Fruit fly (Drosophila melanogaster) whole organism, embryonic: ENCODE measurements around the gene CG32845.
A peak's percentile ranks its signal among the peaks of the same experiment; 100 is the strongest.

Source experiments
- CG10274 ChIP-seq: fragments of 200-800 bp; sonication (Bioruptor generic); optimal IDR thresholded peaks from 3 replicates; lab custom pipeline; 2017; ENCODE audit warnings: missing biosample characterization, mild to moderate bottlenecking, missing genetic modification characterization
- CG10543 ChIP-seq: fragments of 200-800 bp; sonication (Bioruptor generic); optimal IDR thresholded peaks from 3 replicates; lab custom pipeline; 2017; ENCODE audit warnings: missing biosample characterization, mild to moderate bottlenecking, missing genetic modification characterization, moderate library complexity
- CG11247 ChIP-seq: fragments of 200-800 bp; sonication (Bioruptor generic); IDR thresholded peaks from 2 replicates; pipeline ENCODE4 v1.3.6; 2022; ENCODE audit warnings: missing biosample characterization, missing genetic modification characterization
- CG11723 ChIP-seq: fragments of 200-800 bp; sonication (Bioruptor generic); optimal IDR thresholded peaks from 2 replicates; lab custom pipeline; 2017; ENCODE audit warnings: missing biosample characterization, mild to moderate bottlenecking, missing genetic modification characterization
- CG12769 ChIP-seq: fragments of 200-800 bp; sonication (Bioruptor generic); optimal IDR thresholded peaks from 2 replicates; lab custom pipeline; 2019; ENCODE audit warnings: missing biosample characterization, mild to moderate bottlenecking, missing genetic modification characterization, moderate library complexity
- CG13624 ChIP-seq: fragments of 200-800 bp; sonication (Bioruptor generic); optimal IDR thresholded peaks from 2 replicates; lab custom pipeline; 2016; ENCODE audit warnings: missing biosample characterization, missing genetic modification characterization
- CG2116 ChIP-seq: fragments of 200-800 bp; sonication (Bioruptor generic); optimal IDR thresholded peaks from 3 replicates; lab custom pipeline; 2018; ENCODE audit warnings: missing biosample characterization, mild to moderate bottlenecking, missing genetic modification characterization
- CG2199 ChIP-seq: fragments of 200-800 bp; sonication (Bioruptor generic); IDR thresholded peaks from 3 replicates; pipeline ENCODE4 v1.3.6; 2022; ENCODE audit warnings: missing biosample characterization, missing genetic modification characterization
- CG30020 ChIP-seq: fragments of 200-800 bp; optimal IDR thresholded peaks from 2 replicates; lab custom pipeline; 2019; ENCODE audit warnings: missing biosample characterization, mild to moderate bottlenecking, missing genetic modification characterization, moderate library complexity
- CG30403 ChIP-seq: fragments of 200-800 bp; sonication (Bioruptor generic); optimal IDR thresholded peaks from 3 replicates; lab custom pipeline; 2016; ENCODE audit warnings: missing biosample characterization, missing genetic modification characterization
- CG3407 ChIP-seq: fragments of 200-800 bp; sonication (Bioruptor generic); optimal IDR thresholded peaks from 2 replicates; lab custom pipeline; 2018; ENCODE audit warnings: missing biosample characterization, mild to moderate bottlenecking, missing genetic modification characterization
- CG34224 ChIP-seq: fragments of 200-800 bp; sonication (Bioruptor generic); IDR thresholded peaks from 3 replicates; pipeline ENCODE4 v1.3.6; 2022; ENCODE audit warnings: missing biosample characterization, missing genetic modification characterization; ENCODE audit not compliant: partially characterized antibody
- CG4404 ChIP-seq: fragments of 200-800 bp; sonication (Bioruptor generic); IDR thresholded peaks from 2 replicates; pipeline ENCODE4 v1.3.6; 2022; ENCODE audit warnings: missing biosample characterization, missing genetic modification characterization
- CG6272 ChIP-seq: fragments of 200-800 bp; sonication (Bioruptor generic); IDR thresholded peaks from 2 replicates; pipeline ENCODE4 v1.3.6; 2022; ENCODE audit warnings: missing biosample characterization, missing genetic modification characterization
- CG6689 ChIP-seq: fragments of 200-800 bp; sonication (Bioruptor generic); IDR thresholded peaks from 2 replicates; pipeline ENCODE4 v1.3.6; 2022; ENCODE audit warnings: missing biosample characterization, missing genetic modification characterization
- CG8089 ChIP-seq: fragments of 200-800 bp; sonication (Bioruptor generic); optimal IDR thresholded peaks from 3 replicates; lab custom pipeline; 2016; ENCODE audit warnings: missing biosample characterization, missing genetic modification characterization
- CG8290 ChIP-seq, 3 experiments: fragments of 200-800 bp; sonication (Bioruptor generic); optimal IDR thresholded peaks; 2 replicates each; lab custom pipeline; 2016 to 2019; ENCODE audit warnings: missing biosample characterization in 3 of 3, missing genetic modification characterization in 3 of 3, mild to moderate bottlenecking in 2 of 3, moderate library complexity in 1 of 3
- Dll ChIP-seq: fragments of 200-800 bp; sonication (Bioruptor generic); IDR thresholded peaks from 4 replicates; pipeline ENCODE4 v1.3.6; 2022; ENCODE audit warnings: missing biosample characterization, missing genetic modification characterization; ENCODE audit not compliant: partially characterized antibody
- E2f2 ChIP-seq: fragments of 200-800 bp; sonication (Bioruptor generic); IDR thresholded peaks from 2 replicates; pipeline ENCODE4 v1.3.6; 2022; ENCODE audit warnings: missing biosample characterization, missing genetic modification characterization
- Hey ChIP-seq: fragments of 200-800 bp; sonication (Bioruptor generic); optimal IDR thresholded peaks from 3 replicates; lab custom pipeline; 2018; ENCODE audit warnings: missing biosample characterization, mild to moderate bottlenecking, missing genetic modification characterization
- Hr3 ChIP-seq: fragments of 200-800 bp; sonication (Bioruptor generic); optimal IDR thresholded peaks from 3 replicates; lab custom pipeline; 2016; ENCODE audit warnings: missing biosample characterization, missing genetic modification characterization
- Lim3 ChIP-seq: fragments of 200-800 bp; sonication (Bioruptor generic); IDR thresholded peaks from 2 replicates; pipeline ENCODE4 v1.3.6; 2022; ENCODE audit warnings: missing biosample characterization, missing genetic modification characterization
- Mad ChIP-seq: fragments of 200-800 bp; sonication (Bioruptor generic); optimal IDR thresholded peaks from 2 replicates; lab custom pipeline; 2016; ENCODE audit warnings: missing biosample characterization, missing genetic modification characterization
- Poxn ChIP-seq: fragments of 200-800 bp; sonication (Bioruptor generic); IDR thresholded peaks from 2 replicates; pipeline ENCODE4 v1.3.6; 2022; ENCODE audit warnings: missing biosample characterization, missing genetic modification characterization
- Stat92E ChIP-seq, 3 experiments: fragments of >200 bp in 2 of 3; fragments of 200-800 bp in 1 of 3; sonication (Bioruptor generic) in 1 of 3; optimal IDR thresholded peaks; 2 replicates each; lab custom pipeline; 2017 to 2019; ENCODE audit warnings: missing biosample characterization in 3 of 3, missing genetic modification characterization in 3 of 3, mild to moderate bottlenecking in 1 of 3, moderate library complexity in 1 of 3
- ato ChIP-seq: fragments of 200-800 bp; sonication (Bioruptor generic); IDR thresholded peaks from 2 replicates; pipeline ENCODE4 v1.3.6; 2022; ENCODE audit warnings: missing biosample characterization, missing genetic modification characterization; ENCODE audit not compliant: partially characterized antibody
- bbx ChIP-seq: fragments of 200-800 bp; sonication (Bioruptor generic); IDR thresholded peaks from 2 replicates; pipeline ENCODE4 v1.3.6; 2022; ENCODE audit warnings: missing biosample characterization, missing genetic modification characterization; ENCODE audit not compliant: partially characterized antibody
- cato ChIP-seq: fragments of 200-800 bp; sonication (Bioruptor generic); optimal IDR thresholded peaks from 2 replicates; lab custom pipeline; 2016; ENCODE audit warnings: missing biosample characterization, missing genetic modification characterization, borderline replicate concordance
- cg ChIP-seq: fragments of 200-800 bp; sonication (Bioruptor generic); optimal IDR thresholded peaks from 3 replicates; lab custom pipeline; 2019; ENCODE audit warnings: missing biosample characterization, mild to moderate bottlenecking, missing genetic modification characterization, moderate library complexity
- dpn ChIP-seq, 2 experiments: fragments of 200-800 bp; sonication (Bioruptor generic); optimal IDR thresholded peaks; 3 replicates each; lab custom pipeline; 2016; ENCODE audit warnings: missing biosample characterization in 2 of 2, missing genetic modification characterization in 2 of 2
- ewg ChIP-seq: fragments of 200-800 bp; sonication (Bioruptor generic); optimal IDR thresholded peaks from 3 replicates; lab custom pipeline; 2017; ENCODE audit warnings: mild to moderate bottlenecking, missing biosample characterization, missing genetic modification reagents, missing genetic modification characterization
- fd3F ChIP-seq: fragments of 200-800 bp; sonication (Bioruptor generic); optimal IDR thresholded peaks from 2 replicates; lab custom pipeline; 2018; ENCODE audit warnings: missing biosample characterization, mild to moderate bottlenecking, missing genetic modification characterization, moderate library complexity
- hth ChIP-seq: fragments of >200 bp; optimal IDR thresholded peaks from 2 replicates; lab custom pipeline; 2017; ENCODE audit warnings: inconsistent platforms
- lab ChIP-seq: fragments of 200-800 bp; sonication (Bioruptor generic); optimal IDR thresholded peaks from 3 replicates; lab custom pipeline; 2017; ENCODE audit warnings: missing biosample characterization, missing genetic modification characterization, mild to moderate bottlenecking, moderate library complexity, missing genetic modification reagents
- nerfin-1 ChIP-seq: fragments of 200-800 bp; sonication (Bioruptor generic); optimal IDR thresholded peaks from 3 replicates; lab custom pipeline; 2019; ENCODE audit warnings: missing biosample characterization, mild to moderate bottlenecking, missing genetic modification characterization, moderate library complexity
- nom ChIP-seq: fragments of 200-800 bp; sonication (Bioruptor generic); optimal IDR thresholded peaks from 2 replicates; lab custom pipeline; 2017; ENCODE audit warnings: missing biosample characterization, missing genetic modification characterization, mild to moderate bottlenecking, moderate library complexity, missing genetic modification reagents
- onecut ChIP-seq: fragments of 200-800 bp; sonication (Bioruptor generic); IDR thresholded peaks from 2 replicates; pipeline ENCODE4 v1.3.6; 2022; ENCODE audit warnings: missing biosample characterization, missing genetic modification characterization
- org-1 ChIP-seq: fragments of 200-800 bp; sonication (Bioruptor generic); optimal IDR thresholded peaks from 2 replicates; lab custom pipeline; 2017; ENCODE audit warnings: missing biosample characterization, missing genetic modification characterization
- otp ChIP-seq: fragments of 200-800 bp; sonication (Bioruptor generic); IDR thresholded peaks from 3 replicates; pipeline ENCODE4, ENCODE4 v1.3.6; 2022; ENCODE audit warnings: missing biosample characterization, missing genetic modification characterization
- sisA ChIP-seq: fragments of 200-800 bp; sonication (Bioruptor generic); IDR thresholded peaks from 2 replicates; pipeline ENCODE4 v1.3.6; 2022; ENCODE audit warnings: missing biosample characterization, missing genetic modification characterization
- sna ChIP-seq: fragments of 200-800 bp; sonication (Bioruptor generic); IDR thresholded peaks from 2 replicates; pipeline ENCODE4 v1.3.6; 2022; ENCODE audit warnings: missing biosample characterization, missing genetic modification characterization; ENCODE audit not compliant: partially characterized antibody
- sob ChIP-seq: fragments of 200-800 bp; sonication (Bioruptor generic); IDR thresholded peaks from 2 replicates; pipeline ENCODE4 v1.3.6; 2022; ENCODE audit warnings: missing biosample characterization, missing genetic modification characterization
- tna ChIP-seq: fragments of 200-800 bp; sonication (Bioruptor generic); IDR thresholded peaks from 2 replicates; pipeline ENCODE4 v1.3.6; 2022; ENCODE audit warnings: missing biosample characterization, missing genetic modification characterization; ENCODE audit not compliant: partially characterized antibody
- tx ChIP-seq: fragments of 200-800 bp; sonication (Bioruptor generic); optimal IDR thresholded peaks from 2 replicates; lab custom pipeline; 2016; ENCODE audit warnings: missing biosample characterization, missing genetic modification characterization
- vvl ChIP-seq: fragments of 200-800 bp; sonication (Bioruptor generic); IDR thresholded peaks from 2 replicates; pipeline ENCODE4 v1.3.6; 2022; ENCODE audit warnings: missing biosample characterization, missing genetic modification characterization

Gene CG32845

dm6 chr3L:271501-272249, 1.5 kb downstream of the CG32845 start (continued):
- TF ChIP-seq Stat92E (GFP tag; optimal IDR thresholded peaks at IDR 0.05; lab: Kevin White, UChicago) = no peak
- no peak for TF ChIP-seq CG8290 (GFP tag; optimal IDR thresholded peaks at IDR 0.05; lab: Kevin White, UChicago)
- peak in 1 of 2 experiments; percentile 46 for TF ChIP-seq CG8290 (tag; optimal IDR thresholded peaks at IDR 0.05; lab: Kevin White, UChicago)
- peak; percentile 47; the same call in 1 of the 2 replicates for TF ChIP-seq vvl (GFP tag; lab: Robert Waterston, UW)
- no peak for TF ChIP-seq tx (GFP tag; lab: Kevin White, UChicago)
- TF ChIP-seq CG2199 (GFP tag; lab: Robert Waterston, UW) = peak; percentile 92; the same call in 2 of the 3 replicates
- no peak for TF ChIP-seq CG11723 (GFP tag; lab: Kevin White, UChicago)
- TF ChIP-seq Mad (GFP tag; lab: Kevin White, UChicago) = no peak
- peak; percentile 53 for TF ChIP-seq CG34224 (GFP tag; lab: Robert Waterston, UW)
- TF ChIP-seq E2f2 = 0 out of 2 replicates have a peak, but pooled peaks have one; percentile 15
- TF ChIP-seq Poxn = no peak
- TF ChIP-seq dpn (GFP tag; optimal IDR thresholded peaks at IDR 0.05; lab: Kevin White, UChicago) = no peak
- TF ChIP-seq hth (lab: Kevin White, UChicago) = no peak
- no peak for TF ChIP-seq CG10274 (GFP tag; lab: Kevin White, UChicago)
- peak; percentile 31; the same call in 1 of the 2 replicates for TF ChIP-seq sob (GFP tag; lab: Robert Waterston, UW)
- peak; percentile 48 for TF ChIP-seq CG12769 (tag; lab: Kevin White, UChicago)
- TF ChIP-seq Hey (tag; lab: Kevin White, UChicago) = no peak
- TF ChIP-seq nom = peak; percentile 43
- no peak for TF ChIP-seq CG3407
- peak; percentile 72 for TF ChIP-seq ewg (GFP tag; lab: Kevin White, UChicago)
- TF ChIP-seq sisA (GFP tag; lab: Robert Waterston, UW) = no peak
- no peak for TF ChIP-seq Lim3 (GFP tag; lab: Robert Waterston, UW)
- peak; percentile 78 for TF ChIP-seq nerfin-1 (tag; lab: Kevin White, UChicago)
- no peak for TF ChIP-seq CG2116 (GFP tag; lab: Kevin White, UChicago)
- no peak for TF ChIP-seq CG11247 (GFP tag; lab: Robert Waterston, UW)
- TF ChIP-seq CG13624 = no peak
- TF ChIP-seq CG10543 (GFP tag; lab: Kevin White, UChicago) = no peak
- no peak for TF ChIP-seq cato (GFP tag; lab: Kevin White, UChicago)
- no peak for TF ChIP-seq Hr3 (GFP tag; lab: Kevin White, UChicago)
- TF ChIP-seq sna (GFP tag; lab: Robert Waterston, UW) = 0 out of 2 replicates have a peak, but pooled peaks have one; percentile 46
- TF ChIP-seq tna (GFP tag; lab: Robert Waterston, UW) = peak; percentile 67
- no peak for TF ChIP-seq Dll (GFP tag; lab: Robert Waterston, UW)
- TF ChIP-seq lab (GFP tag; lab: Kevin White, UChicago) = no peak
- TF ChIP-seq CG6689 (GFP tag; lab: Robert Waterston, UW) = no peak
- 0 out of 3 replicates have a peak, but pooled peaks have one; percentile 30 for TF ChIP-seq otp (GFP tag; lab: Robert Waterston, UW)
- TF ChIP-seq bbx (GFP tag; lab: Robert Waterston, UW) = peak; percentile 78
- TF ChIP-seq org-1 (GFP tag; lab: Kevin White, UChicago) = no peak
- peak; percentile 2 for TF ChIP-seq CG30403 (GFP tag; lab: Kevin White, UChicago)
- peak; percentile 64; the same call in 1 of the 2 replicates for TF ChIP-seq ato
- TF ChIP-seq CG6272 (GFP tag; lab: Robert Waterston, UW) = no peak
- TF ChIP-seq CG30020 (tag; lab: Kevin White, UChicago) = no peak
- TF ChIP-seq CG8089 (GFP tag; lab: Kevin White, UChicago) = no peak
- no peak for TF ChIP-seq onecut (GFP tag; lab: Robert Waterston, UW)
- peak; percentile 25 for TF ChIP-seq cg (GFP tag; lab: Kevin White, UChicago)
- TF ChIP-seq CG4404 (GFP tag; lab: Robert Waterston, UW) = no peak
- no peak for TF ChIP-seq fd3F
